Fruit fly (Drosophila melanogaster) whole organism, prepupa: ENCODE measurements around the gene SWIP.

Experiments used
- Blimp-1 ChIP-seq: fragments of 200-800 bp; sonication (Bioruptor generic); optimal IDR thresholded peaks from 3 replicates; lab custom pipeline; 2017; ENCODE audit warnings: missing biosample characterization, missing genetic modification characterization, mild to moderate bottlenecking, moderate library complexity, missing genetic modification reagents
- CG10631 ChIP-seq: fragments of 200-800 bp; sonication (Bioruptor generic); optimal IDR thresholded peaks from 2 replicates; lab custom pipeline; 2016; ENCODE audit warnings: missing biosample characterization, missing genetic modification characterization
- CG10669 ChIP-seq: fragments of 200-800 bp; sonication (Bioruptor generic); optimal IDR thresholded peaks from 3 replicates; lab custom pipeline; 2018; ENCODE audit warnings: missing biosample characterization, mild to moderate bottlenecking, missing genetic modification characterization, moderate library complexity
- CG11762 ChIP-seq: fragments of 200-800 bp; sonication (Bioruptor generic); optimal IDR thresholded peaks from 3 replicates; lab custom pipeline; 2016; ENCODE audit warnings: missing biosample characterization, missing genetic modification characterization; ENCODE audit not compliant: insufficient read depth
- CG11902 ChIP-seq: fragments of 200-800 bp; sonication (Bioruptor generic); optimal IDR thresholded peaks from 3 replicates; lab custom pipeline; 2016; ENCODE audit warnings: missing biosample characterization, missing genetic modification characterization
- CG15336 ChIP-seq: fragments of 200-800 bp; sonication (Bioruptor generic); IDR thresholded peaks from 2 replicates; pipeline ENCODE4 v1.3.6; 2022; ENCODE audit warnings: missing biosample characterization, missing genetic modification characterization
- CG1621 ChIP-seq: fragments of 200-800 bp; sonication (Bioruptor generic); optimal IDR thresholded peaks from 3 replicates; lab custom pipeline; 2018; ENCODE audit warnings: missing biosample characterization, mild to moderate bottlenecking, missing genetic modification characterization
- CG16779 ChIP-seq: fragments of 200-800 bp; sonication (Bioruptor generic); optimal IDR thresholded peaks from 3 replicates; lab custom pipeline; 2017; ENCODE audit warnings: missing biosample characterization, mild to moderate bottlenecking, missing genetic modification characterization
- CG3032 ChIP-seq: fragments of 200-800 bp; optimal IDR thresholded peaks from 2 replicates; lab custom pipeline; 2019; ENCODE audit warnings: missing biosample characterization, mild to moderate bottlenecking, missing genetic modification characterization, moderate library complexity
- CG31627 ChIP-seq: fragments of 200-800 bp; sonication (Bioruptor generic); optimal IDR thresholded peaks from 3 replicates; lab custom pipeline; 2016; ENCODE audit warnings: missing biosample characterization, missing genetic modification characterization
- CG34406 ChIP-seq: fragments of 200-800 bp; sonication (Bioruptor generic); optimal IDR thresholded peaks from 3 replicates; lab custom pipeline; 2016; ENCODE audit warnings: missing biosample characterization, missing genetic modification characterization
- CG3919 ChIP-seq: fragments of 200-800 bp; sonication (Bioruptor generic); optimal IDR thresholded peaks from 3 replicates; lab custom pipeline; 2016; ENCODE audit warnings: missing biosample characterization, missing genetic modification characterization
- CG4318 ChIP-seq: fragments of 200-800 bp; sonication (Bioruptor generic); optimal IDR thresholded peaks from 3 replicates; lab custom pipeline; 2017; ENCODE audit warnings: missing biosample characterization, mild to moderate bottlenecking, missing genetic modification characterization
- CG6163 ChIP-seq: fragments of 200-800 bp; sonication (Bioruptor generic); IDR thresholded peaks from 3 replicates; pipeline ENCODE4 v1.3.6; 2022; ENCODE audit warnings: missing biosample characterization, missing genetic modification characterization
- CG6276 ChIP-seq: fragments of 200-800 bp; sonication (Bioruptor generic); optimal IDR thresholded peaks from 2 replicates; lab custom pipeline; 2017; ENCODE audit warnings: missing biosample characterization, mild to moderate bottlenecking, missing genetic modification characterization
- CG6792 ChIP-seq: fragments of 200-800 bp; sonication (Bioruptor generic); optimal IDR thresholded peaks from 3 replicates; lab custom pipeline; 2016; ENCODE audit warnings: missing biosample characterization, missing genetic modification characterization
- CG6808 ChIP-seq: fragments of 200-800 bp; sonication (Bioruptor generic); optimal IDR thresholded peaks from 3 replicates; lab custom pipeline; 2017; ENCODE audit warnings: missing biosample characterization, missing genetic modification characterization, mild to moderate bottlenecking, moderate library complexity, missing genetic modification reagents
- CG6854 ChIP-seq: fragments of 200-800 bp; sonication (Bioruptor generic); optimal IDR thresholded peaks from 2 replicates; lab custom pipeline; 2017; ENCODE audit warnings: missing biosample characterization, mild to moderate bottlenecking, missing genetic modification characterization
- CG7368 ChIP-seq: fragments of 200-800 bp; sonication (Bioruptor generic); optimal IDR thresholded peaks from 3 replicates; lab custom pipeline; 2016; ENCODE audit warnings: missing biosample characterization, missing genetic modification characterization
- CG8319 ChIP-seq: fragments of 200-800 bp; sonication (Bioruptor generic); optimal IDR thresholded peaks from 3 replicates; lab custom pipeline; 2016; ENCODE audit warnings: missing biosample characterization, missing genetic modification characterization
- CG8632 ChIP-seq: fragments of 200-800 bp; sonication (Bioruptor generic); optimal IDR thresholded peaks from 3 replicates; lab custom pipeline; 2016; ENCODE audit warnings: missing biosample characterization, missing genetic modification characterization
- CG9139 ChIP-seq: fragments of 200-800 bp; sonication (Bioruptor generic); optimal IDR thresholded peaks from 3 replicates; lab custom pipeline; 2017; ENCODE audit warnings: missing biosample characterization, mild to moderate bottlenecking, missing genetic modification characterization
- Eip75B ChIP-seq: fragments of 200-800 bp; sonication (Bioruptor generic); optimal IDR thresholded peaks from 3 replicates; lab custom pipeline; 2016; ENCODE audit warnings: missing biosample characterization, missing genetic modification characterization
- Eip78C ChIP-seq: fragments of 200-800 bp; sonication (Bioruptor generic); peaks from one replicate; lab custom pipeline; 2016; ENCODE audit warnings: missing biosample characterization, missing genetic modification characterization
- Ets21C ChIP-seq: fragments of 200-800 bp; sonication (Bioruptor generic); optimal IDR thresholded peaks from 3 replicates; lab custom pipeline; 2016; ENCODE audit warnings: missing biosample characterization, missing genetic modification characterization
- Ets96B ChIP-seq: fragments of 200-800 bp; optimal IDR thresholded peaks from 2 replicates; lab custom pipeline; 2019; ENCODE audit warnings: missing biosample characterization, mild to moderate bottlenecking, missing genetic modification characterization, moderate library complexity
- Hr39 ChIP-seq: fragments of 200-800 bp; sonication (Bioruptor generic); optimal IDR thresholded peaks from 2 replicates; lab custom pipeline; 2016; ENCODE audit warnings: missing biosample characterization, missing genetic modification characterization
- Hr4 ChIP-seq: fragments of 200-800 bp; sonication (Bioruptor generic); optimal IDR thresholded peaks from 3 replicates; lab custom pipeline; 2016; ENCODE audit warnings: missing biosample characterization, missing genetic modification characterization
- Lpt ChIP-seq: fragments of 200-800 bp; sonication (Bioruptor generic); optimal IDR thresholded peaks from 3 replicates; lab custom pipeline; 2016; ENCODE audit warnings: missing biosample characterization, missing genetic modification characterization
- Met ChIP-seq: fragments of 200-800 bp; sonication (Bioruptor generic); optimal IDR thresholded peaks from 3 replicates; lab custom pipeline; 2016; ENCODE audit warnings: missing biosample characterization, missing genetic modification characterization
- OdsH ChIP-seq: fragments of 200-800 bp; sonication (Bioruptor generic); optimal IDR thresholded peaks from 3 replicates; lab custom pipeline; 2016; ENCODE audit warnings: missing biosample characterization, missing genetic modification characterization
- Smox ChIP-seq: fragments of 200-800 bp; sonication (Bioruptor generic); optimal IDR thresholded peaks from 3 replicates; lab custom pipeline; 2016; ENCODE audit warnings: missing biosample characterization, missing genetic modification characterization
- Sox102F ChIP-seq: fragments of 200-800 bp; sonication (Bioruptor generic); optimal IDR thresholded peaks from 2 replicates; lab custom pipeline; 2016; ENCODE audit warnings: missing biosample characterization, mild to moderate bottlenecking, missing genetic modification characterization
- Sox14 ChIP-seq: fragments of 200-800 bp; sonication (Bioruptor generic); optimal IDR thresholded peaks from 3 replicates; lab custom pipeline; 2016; ENCODE audit warnings: missing biosample characterization, missing genetic modification characterization
- achi ChIP-seq: fragments of 200-800 bp; sonication (Bioruptor generic); optimal IDR thresholded peaks from 3 replicates; lab custom pipeline; 2016; ENCODE audit warnings: missing biosample characterization, missing genetic modification characterization
- acj6 ChIP-seq: fragments of 200-800 bp; sonication (Bioruptor generic); optimal IDR thresholded peaks from 3 replicates; lab custom pipeline; 2016; ENCODE audit warnings: missing biosample characterization, missing genetic modification characterization
- cyc ChIP-seq: fragments of 200-800 bp; sonication (Bioruptor generic); optimal IDR thresholded peaks from 3 replicates; lab custom pipeline; 2016; ENCODE audit warnings: missing biosample characterization, missing genetic modification characterization
- dac ChIP-seq: fragments of 200-800 bp; sonication (Bioruptor generic); optimal IDR thresholded peaks from 2 replicates; lab custom pipeline; 2017; ENCODE audit warnings: missing biosample characterization, mild to moderate bottlenecking, missing genetic modification characterization
- dsx ChIP-seq: fragments of 200-800 bp; optimal IDR thresholded peaks from 3 replicates; lab custom pipeline; 2019; ENCODE audit warnings: missing biosample characterization, mild to moderate bottlenecking, missing genetic modification characterization, moderate library complexity; ENCODE audit not compliant: poor library complexity, severe bottlenecking
- esn ChIP-seq: fragments of 200-800 bp; sonication (Bioruptor generic); optimal IDR thresholded peaks from 2 replicates; lab custom pipeline; 2016; ENCODE audit warnings: missing biosample characterization, mild to moderate bottlenecking, missing genetic modification characterization, moderate library complexity
- fd59A ChIP-seq: fragments of 200-800 bp; sonication (Bioruptor generic); optimal IDR thresholded peaks from 2 replicates; lab custom pipeline; 2017; ENCODE audit warnings: missing biosample characterization, mild to moderate bottlenecking, missing genetic modification characterization, missing genetic modification reagents
- fd85E ChIP-seq: fragments of 200-800 bp; sonication (Bioruptor generic); optimal IDR thresholded peaks from 3 replicates; lab custom pipeline; 2016; ENCODE audit warnings: missing biosample characterization, missing genetic modification characterization
- fkh ChIP-seq: fragments of 200-800 bp; sonication (Bioruptor generic); optimal IDR thresholded peaks from 3 replicates; lab custom pipeline; 2017; ENCODE audit warnings: missing biosample characterization, mild to moderate bottlenecking, missing genetic modification characterization, moderate library complexity
- lz ChIP-seq: fragments of 200-800 bp; sonication (Bioruptor generic); optimal IDR thresholded peaks from 3 replicates; lab custom pipeline; 2016; ENCODE audit warnings: missing biosample characterization, missing genetic modification characterization
- pdm3 ChIP-seq: fragments of 200-800 bp; sonication (Bioruptor generic); optimal IDR thresholded peaks from 3 replicates; lab custom pipeline; 2016; ENCODE audit warnings: missing biosample characterization, missing genetic modification characterization
- ss ChIP-seq, 2 experiments: fragments of 200-800 bp; sonication (Bioruptor generic); optimal IDR thresholded peaks; 2 replicates in 1 of 2; 3 replicates in 1 of 2; lab custom pipeline; 2017 to 2018; ENCODE audit warnings: mild to moderate bottlenecking in 2 of 2, missing biosample characterization in 2 of 2, missing genetic modification characterization in 2 of 2, moderate library complexity in 1 of 2
- svp ChIP-seq: fragments of 200-800 bp; sonication (Bioruptor generic); peaks from one replicate; lab custom pipeline; 2016; ENCODE audit warnings: missing biosample characterization, missing genetic modification characterization
- vri ChIP-seq: fragments of 200-800 bp; sonication (Bioruptor generic); optimal IDR thresholded peaks from 3 replicates; lab custom pipeline; 2016; ENCODE audit warnings: missing biosample characterization, mild to moderate bottlenecking, missing genetic modification characterization

The SWIP gene

DNA sequence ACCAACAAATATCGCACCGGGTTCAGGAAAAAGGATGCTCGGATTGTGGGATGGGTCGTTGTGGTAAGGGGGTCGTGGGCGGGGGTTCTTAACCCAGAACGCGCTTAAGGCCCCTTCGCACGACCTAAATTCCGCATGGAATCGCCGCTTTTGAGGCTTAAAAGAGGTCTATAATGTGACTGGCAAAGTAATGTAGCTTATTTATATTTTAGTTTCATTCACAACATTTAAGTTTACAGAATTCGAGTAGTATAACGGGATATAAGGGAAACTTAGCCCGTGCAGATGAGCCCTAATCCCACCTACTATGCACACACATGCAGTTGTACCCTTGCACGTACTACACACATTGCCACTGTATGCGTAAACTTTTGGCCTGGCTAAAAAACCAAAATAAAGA lies 34.7 kb upstream of the SWIP start (continued):
- peak; percentile 78 for TF ChIP-seq dac (GFP tag; lab: Kevin White, UChicago)
- TF ChIP-seq Smox (GFP tag; lab: Kevin White, UChicago) = peak; percentile 79
- TF ChIP-seq CG10631 (GFP tag; lab: Kevin White, UChicago) = peak; percentile 75
- peak; percentile 49 for TF ChIP-seq Hr4 (GFP tag; lab: Kevin White, UChicago)
- peak; percentile 83 for TF ChIP-seq CG6276 (GFP tag; lab: Kevin White, UChicago)
- peak; percentile 80 for TF ChIP-seq Hr39 (GFP tag; lab: Kevin White, UChicago)
- TF ChIP-seq Eip78C (GFP tag; lab: Kevin White, UChicago) = peak; percentile 90
- peak; percentile 94 for TF ChIP-seq CG15336 (GFP tag; lab: Robert Waterston, UW)

DNA sequence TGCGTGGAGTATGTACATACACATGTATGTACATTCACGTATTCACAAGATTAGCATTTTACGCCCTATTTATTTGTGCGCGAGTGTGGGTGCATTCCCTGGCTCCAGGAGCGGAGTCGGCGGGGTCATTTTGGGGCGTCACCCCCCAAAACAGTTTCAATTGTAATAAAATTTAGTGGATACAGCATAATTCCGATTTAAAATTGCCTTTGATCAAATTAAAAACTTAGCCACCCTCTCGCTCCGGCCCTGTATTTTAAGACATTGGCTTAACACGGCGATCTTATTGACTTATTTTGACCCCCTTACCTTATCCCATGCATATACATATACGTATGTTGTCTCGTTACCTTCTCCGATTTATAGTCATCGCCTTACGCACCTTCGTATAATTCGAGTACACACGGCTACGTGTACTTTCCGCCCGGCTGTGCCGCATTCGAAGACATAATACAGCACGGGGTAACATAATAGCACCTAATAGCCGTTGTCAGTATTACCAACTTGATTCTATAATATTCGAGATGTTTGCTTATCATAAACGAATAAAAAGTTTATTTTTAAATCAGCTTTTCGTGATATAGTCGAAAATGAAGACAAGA lies 34.1 kb upstream of the SWIP start:
- TF ChIP-seq CG16779 (tag; lab: Kevin White, UChicago) = peak; percentile 75
- TF ChIP-seq fd85E (GFP tag; lab: Kevin White, UChicago) = peak; percentile 83
- peak; percentile 56 for TF ChIP-seq Blimp-1
- peak; percentile 61 for TF ChIP-seq fkh (GFP tag; lab: Kevin White, UChicago)
- TF ChIP-seq CG7368 = peak; percentile 94
- peak; percentile 89 for TF ChIP-seq acj6 (GFP tag; lab: Kevin White, UChicago)
- peak; percentile 93 for TF ChIP-seq Eip75B (GFP tag; lab: Kevin White, UChicago)
- peak; percentile 92 for TF ChIP-seq pdm3 (GFP tag; lab: Kevin White, UChicago)
- peak; percentile 88 for TF ChIP-seq CG8632 (GFP tag; lab: Kevin White, UChicago)
- peak; percentile 87 for TF ChIP-seq Sox102F
- peak; percentile 86 for TF ChIP-seq CG1621 (tag; lab: Kevin White, UChicago)
- peak; percentile 83 for TF ChIP-seq CG11762 (GFP tag; lab: Kevin White, UChicago)
- peak; percentile 96 for TF ChIP-seq CG6163 (GFP tag; lab: Robert Waterston, UW)
- peak; percentile 89 for TF ChIP-seq CG34406 (GFP tag; lab: Kevin White, UChicago)
- TF ChIP-seq CG6792 (GFP tag; lab: Kevin White, UChicago) = peak; percentile 94
- TF ChIP-seq CG10669 (GFP tag; lab: Kevin White, UChicago) = peak; percentile 87
- peak; percentile 98 for TF ChIP-seq svp (GFP tag; lab: Kevin White, UChicago)
- peak; percentile 72 for TF ChIP-seq CG9139
- TF ChIP-seq CG31627 (GFP tag; lab: Kevin White, UChicago) = peak; percentile 96
- peak; percentile 83 for TF ChIP-seq Ets96B (tag; lab: Kevin White, UChicago)
- peak; percentile 73 for TF ChIP-seq vri (GFP tag; lab: Kevin White, UChicago)
- peak; percentile 91 for TF ChIP-seq OdsH (GFP tag; lab: Kevin White, UChicago)
- TF ChIP-seq CG10631 (GFP tag; lab: Kevin White, UChicago) = peak; percentile 88
- peak; percentile 91 for TF ChIP-seq Hr4 (GFP tag; lab: Kevin White, UChicago)
- peak; percentile 61 to 86 for TF ChIP-seq ss (GFP tag; optimal IDR thresholded peaks at IDR 0.05; lab: Kevin White, UChicago)
- TF ChIP-seq CG4318 (GFP tag; lab: Kevin White, UChicago) = peak; percentile 84
- peak; percentile 95 for TF ChIP-seq cyc (GFP tag; lab: Kevin White, UChicago)
- peak; percentile 91 for TF ChIP-seq Sox14 (GFP tag; lab: Kevin White, UChicago)
- TF ChIP-seq achi = peak; percentile 87
- TF ChIP-seq Ets21C (GFP tag; lab: Kevin White, UChicago) = peak; percentile 90
- peak; percentile 90 for TF ChIP-seq CG8319 (GFP tag; lab: Kevin White, UChicago)
- peak; percentile 95 for TF ChIP-seq lz (GFP tag; lab: Kevin White, UChicago)
- TF ChIP-seq Lpt (GFP tag; lab: Kevin White, UChicago) = peak; percentile 74
- TF ChIP-seq CG6808 = peak; percentile 76
- peak; percentile 87 for TF ChIP-seq CG3032
- peak; percentile 99 for TF ChIP-seq CG11902 (GFP tag; lab: Kevin White, UChicago)
- peak; percentile 68 for TF ChIP-seq dsx (GFP tag; lab: Kevin White, UChicago)
- TF ChIP-seq CG3919 (GFP tag; lab: Kevin White, UChicago) = peak; percentile 93
- peak; percentile 79 for TF ChIP-seq CG6276 (GFP tag; lab: Kevin White, UChicago)
- peak; percentile 88 for TF ChIP-seq esn (GFP tag; lab: Kevin White, UChicago)
- peak; percentile 88 for TF ChIP-seq Met
- peak; percentile 81 for TF ChIP-seq fd59A (GFP tag; lab: Kevin White, UChicago)
- TF ChIP-seq CG6854 (GFP tag; lab: Kevin White, UChicago) = peak; percentile 77
